Worm (Caenorhabditis elegans) whole organism, young adult: ENCODE measurements around the gene ocr-3.

Experiments
- F37B4.10 ChIP-seq: fragments of 200-800 bp; sonication (Bioruptor generic); IDR thresholded peaks from 2 replicates; pipeline ENCODE4 v1.3.6; 2022; ENCODE audit warnings: missing genetic modification characterization, missing compliant biosample characterization
- F39B2.1 ChIP-seq: fragments of 200-800 bp; sonication (Bioruptor generic); IDR thresholded peaks from 2 replicates; pipeline ENCODE4 v1.3.6; 2022; ENCODE audit warnings: missing genetic modification reagents, missing genetic modification characterization, missing compliant biosample characterization
- F55B11.4 ChIP-seq: sonication (generic microtip); optimal IDR thresholded peaks from 2 replicates; lab custom pipeline; 2016; ENCODE audit warnings: missing compliant biosample characterization, missing genetic modification characterization, borderline replicate concordance; ENCODE audit not compliant: insufficient read depth
- T07F8.4 ChIP-seq: sonication (generic microtip); optimal IDR thresholded peaks from 2 replicates; lab custom pipeline; 2016; ENCODE audit warnings: mild to moderate bottlenecking, missing genetic modification characterization, moderate library complexity, missing compliant biosample characterization
- Y67H2A.10 ChIP-seq: fragments of 200-800 bp; sonication (Bioruptor generic); conservative IDR thresholded peaks from 2 replicates; pipeline ENCODE4 v1.3.6; 2022; ENCODE audit warnings: missing genetic modification reagents, missing genetic modification characterization, missing compliant biosample characterization
- akir-1 ChIP-seq: fragments of 200-800 bp; sonication (Bioruptor generic); optimal IDR thresholded peaks from 2 replicates; lab custom pipeline; 2018; ENCODE audit warnings: mild to moderate bottlenecking, missing genetic modification characterization, moderate library complexity, missing compliant biosample characterization
- atf-7 ChIP-seq: sonication (generic microtip); optimal IDR thresholded peaks from 2 replicates; lab custom pipeline; 2017; ENCODE audit warnings: mild to moderate bottlenecking, missing genetic modification characterization, missing compliant biosample characterization
- ceh-58 ChIP-seq: fragments of 200-800 bp; sonication (Bioruptor generic); IDR thresholded peaks from 2 replicates; pipeline ENCODE4 v1.3.6; 2022; ENCODE audit warnings: missing genetic modification characterization, missing compliant biosample characterization
- ceh-91 ChIP-seq: fragments of 200-800 bp; sonication (Bioruptor generic); IDR thresholded peaks from 2 replicates; pipeline ENCODE4 v1.3.6; 2022; ENCODE audit warnings: missing genetic modification reagents, missing genetic modification characterization, missing compliant biosample characterization
- chd-7 ChIP-seq: sonication (generic microtip); optimal IDR thresholded peaks from 2 replicates; lab custom pipeline; 2016; ENCODE audit warnings: mild to moderate bottlenecking, missing genetic modification characterization, moderate library complexity, missing compliant biosample characterization
- egrh-3 ChIP-seq: fragments of 200-800 bp; sonication (Bioruptor generic); IDR thresholded peaks from 2 replicates; pipeline ENCODE4 v1.3.6; 2022; ENCODE audit warnings: missing genetic modification reagents, missing genetic modification characterization, missing compliant biosample characterization
- ekl-4 ChIP-seq: fragments of 200-800 bp; sonication (Bioruptor generic); IDR thresholded peaks from 2 replicates; pipeline ENCODE4 v1.3.6; 2022; ENCODE audit warnings: missing genetic modification reagents, missing genetic modification characterization, missing compliant biosample characterization
- ets-4 ChIP-seq: fragments of 200-800 bp; sonication (Bioruptor generic); optimal IDR thresholded peaks from 2 replicates; lab custom pipeline; 2018; ENCODE audit warnings: mild to moderate bottlenecking, missing genetic modification characterization, missing compliant biosample characterization
- fkh-3 ChIP-seq: sonication (generic microtip); optimal IDR thresholded peaks from 2 replicates; lab custom pipeline; 2016; ENCODE audit warnings: mild to moderate bottlenecking, missing genetic modification characterization, missing compliant biosample characterization
- hmg-1.2 ChIP-seq: fragments of 200-800 bp; sonication (Bioruptor generic); IDR thresholded peaks from 2 replicates; pipeline ENCODE4 v1.3.6; 2022; ENCODE audit warnings: missing genetic modification reagents, missing genetic modification characterization, missing compliant biosample characterization
- hsf-1 ChIP-seq: fragments of 200-800 bp; sonication (Bioruptor generic); IDR thresholded peaks from 2 replicates; pipeline ENCODE4 v1.3.6; 2022; ENCODE audit warnings: missing genetic modification reagents, missing genetic modification characterization, missing compliant biosample characterization
- lag-1 ChIP-seq: fragments of 200-800 bp; sonication (Bioruptor generic); IDR thresholded peaks from 2 replicates; pipeline ENCODE4 v1.3.6; 2022; ENCODE audit warnings: missing genetic modification reagents, missing genetic modification characterization, missing compliant biosample characterization
- lin-40 ChIP-seq: sonication (generic microtip); optimal IDR thresholded peaks from 2 replicates; lab custom pipeline; 2016; ENCODE audit warnings: missing genetic modification characterization, mild to moderate bottlenecking, missing compliant biosample characterization, missing genotype, missing genetic modification reagents
- lir-1 ChIP-seq: fragments of 200-800 bp; sonication (Bioruptor generic); conservative IDR thresholded peaks from 2 replicates; pipeline ENCODE4 v1.3.6; 2022; ENCODE audit warnings: missing genetic modification reagents, missing genetic modification characterization, missing compliant biosample characterization
- lsl-1 ChIP-seq: fragments of 200-800 bp; sonication (Bioruptor generic); optimal IDR thresholded peaks from 2 replicates; lab custom pipeline; 2018; ENCODE audit warnings: mild to moderate bottlenecking, missing genetic modification characterization, moderate library complexity, missing compliant biosample characterization
- mcd-1 ChIP-seq: fragments of 200-800 bp; sonication (Bioruptor generic); IDR thresholded peaks from 2 replicates; pipeline ENCODE4 v1.3.6; 2022; ENCODE audit warnings: missing genetic modification reagents, missing genetic modification characterization, missing compliant biosample characterization
- mes-4 ChIP-seq: sonication (generic microtip); optimal IDR thresholded peaks from 2 replicates; lab custom pipeline; 2016; ENCODE audit warnings: missing genotype, missing genetic modification characterization, missing compliant biosample characterization
- nhr-80 ChIP-seq: sonication (generic microtip); optimal IDR thresholded peaks from 2 replicates; lab custom pipeline; 2016; ENCODE audit warnings: missing genetic modification characterization, missing compliant biosample characterization
- sea-2 ChIP-seq: fragments of 200-800 bp; sonication (Bioruptor generic); IDR thresholded peaks from 2 replicates; pipeline ENCODE4 v1.3.6; 2022; ENCODE audit warnings: missing genetic modification characterization, missing compliant biosample characterization
- snpc-1.1 ChIP-seq: sonication (generic microtip); optimal IDR thresholded peaks from 2 replicates; lab custom pipeline; 2017; ENCODE audit warnings: missing genetic modification characterization, mild to moderate bottlenecking, missing compliant biosample characterization, antibody characterized with exemption, moderate library complexity, missing genotype, missing genetic modification reagents; ENCODE audit not compliant: insufficient read depth
- snpc-4 ChIP-seq, 5 experiments: fragments of 150-350 bp in 1 of 5; sonication (generic microtip) in 4 of 5; optimal IDR thresholded peaks; 2 replicates each; lab custom pipeline; 2014 to 2018; ENCODE audit warnings: missing genetic modification characterization in 5 of 5, missing biosample characterization in 3 of 5, antibody characterized with exemption in 2 of 5, mild to moderate bottlenecking in 2 of 5, missing compliant biosample characterization in 2 of 5, missing genotype in 2 of 5, moderate library complexity in 2 of 5, missing genetic modification reagents in 1 of 5
- somi-1 ChIP-seq: fragments of 200-800 bp; sonication (Bioruptor generic); optimal IDR thresholded peaks from 2 replicates; lab custom pipeline; 2018; ENCODE audit warnings: mild to moderate bottlenecking, missing genetic modification characterization, missing compliant biosample characterization
- tbp1 ChIP-seq: fragments of 200-800 bp; sonication (Bioruptor generic); optimal IDR thresholded peaks from 2 replicates; lab custom pipeline; 2018; ENCODE audit warnings: mild to moderate bottlenecking, missing genetic modification characterization, missing compliant biosample characterization
- zfh-2 ChIP-seq: fragments of 200-800 bp; sonication (Bioruptor generic); conservative IDR thresholded peaks from 2 replicates; pipeline ENCODE4 v1.3.6; 2022; ENCODE audit warnings: missing genetic modification reagents, missing genetic modification characterization, missing compliant biosample characterization
- ztf-3 ChIP-seq: fragments of 200-800 bp; sonication (Bioruptor generic); optimal IDR thresholded peaks from 2 replicates; lab custom pipeline; 2018; ENCODE audit warnings: mild to moderate bottlenecking, missing genetic modification characterization, missing compliant biosample characterization

ocr-3 gene

ce11 chrX:15157854-15158253, 10.7 kb upstream of the ocr-3 start:
- TF ChIP-seq snpc-4 (GFP tag; optimal IDR thresholded peaks at IDR 0.05; lab: Kevin White, UChicago) (peak; percentile 53), snpc-4 (tag; optimal IDR thresholded peaks at IDR 0.05; lab: Kevin White, UChicago) (peak in 2 of 4 experiments; percentile 71 to 79), fkh-3 (tag; lab: Kevin White, UChicago) (no peak), ceh-58 (GFP tag; lab: Robert Waterston, UW) (no peak), egrh-3 (GFP tag; lab: Robert Waterston, UW) (no peak), zfh-2 (GFP tag; lab: Robert Waterston, UW) (peak; percentile 32; the same call in 1 of the 2 replicates), snpc-1.1 (peak; percentile 69), ekl-4 (GFP tag; lab: Robert Waterston, UW) (no peak)

DNA sequence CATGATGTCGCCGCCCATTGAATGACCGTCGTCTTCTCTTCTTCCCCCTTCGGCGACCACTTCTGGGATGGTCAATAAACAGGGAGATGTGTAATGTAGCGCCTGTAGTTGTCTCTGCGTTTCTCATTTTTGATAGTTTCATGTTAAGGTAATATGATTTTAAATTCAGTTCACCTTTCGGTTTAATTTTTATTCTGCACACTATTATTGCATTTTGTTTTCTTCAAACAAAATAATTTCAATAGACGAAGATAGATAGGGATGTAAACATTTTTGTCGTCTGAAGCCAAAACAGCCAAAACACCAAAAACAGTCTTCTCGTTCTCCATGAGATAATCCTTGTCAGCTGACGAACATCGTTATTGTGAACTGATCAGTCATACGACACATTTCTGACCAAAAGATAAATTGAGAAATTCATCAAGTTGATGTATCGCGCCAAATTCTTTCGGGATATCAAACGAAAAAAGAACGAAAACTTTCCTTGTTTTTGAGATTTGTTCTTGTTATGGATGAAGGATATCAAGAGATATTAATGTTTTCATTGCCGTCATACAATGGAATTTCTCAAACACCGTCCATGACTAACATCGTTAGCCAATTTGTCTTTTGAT, 9.7 kb upstream of the ocr-3 start, which contains the start of gene C11G10.1:
TSS of gene C11G10.1 (minus strand) at position 51 of the 614 bp plus-strand sequence.
- TF ChIP-seq lag-1 (GFP tag; lab: Robert Waterston, UW), result no peak
- TF ChIP-seq ztf-3 (GFP tag; lab: Kevin White, UChicago), result no peak
- no peak for TF ChIP-seq F37B4.10 (GFP tag; lab: Robert Waterston, UW)
- TF ChIP-seq atf-7 (tag; lab: Kevin White, UChicago), result no peak
- TF ChIP-seq F55B11.4 (tag; lab: Kevin White, UChicago), result no peak
- TF ChIP-seq lin-40 (tag; lab: Kevin White, UChicago), result no peak
- no peak for TF ChIP-seq snpc-4 (GFP tag; optimal IDR thresholded peaks at IDR 0.05; lab: Kevin White, UChicago)
- TF ChIP-seq snpc-4 (tag; optimal IDR thresholded peaks at IDR 0.05; lab: Kevin White, UChicago), result no peak

- TF ChIP-seq ets-4 (GFP tag; lab: Kevin White, UChicago) (no peak), lir-1 (GFP tag; lab: Robert Waterston, UW) (no peak), chd-7 (no peak), lsl-1 (no peak), ztf-3 (GFP tag; lab: Kevin White, UChicago) (no peak), snpc-4 (GFP tag; optimal IDR thresholded peaks at IDR 0.05; lab: Kevin White, UChicago) (no peak), snpc-4 (tag; optimal IDR thresholded peaks at IDR 0.05; lab: Kevin White, UChicago) (peak in 2 of 4 experiments; percentile 79 to 87), T07F8.4 (tag; lab: Kevin White, UChicago) (no peak), lin-40 (tag; lab: Kevin White, UChicago) (no peak), hmg-1.2 (peak; percentile 43; the same call in 1 of the 2 replicates)
Measured at ce11 chrX:15159362-15159761, 9.2 kb upstream of the ocr-3 start.

DNA sequence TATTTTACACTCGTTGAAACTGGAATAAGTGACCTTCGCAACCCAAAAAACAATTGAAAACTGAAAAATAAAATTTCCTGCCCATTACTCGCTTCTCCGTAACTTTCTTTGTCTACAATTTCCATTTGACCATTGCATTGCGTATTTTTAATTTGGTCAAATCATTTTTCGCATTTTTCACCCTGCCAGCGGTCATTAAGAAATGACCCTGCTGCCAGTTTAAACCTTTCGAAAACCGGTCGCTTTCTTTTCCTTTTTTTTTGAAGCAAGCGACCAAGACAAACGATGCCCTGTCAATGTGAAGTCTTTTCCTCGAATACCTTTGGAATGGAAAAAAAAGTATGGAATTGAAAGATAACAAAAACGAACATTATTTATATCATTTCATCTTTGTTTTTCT, 7.6 kb upstream of the ocr-3 start:
- TF ChIP-seq somi-1 (GFP tag; lab: Kevin White, UChicago), result no peak
- peak; percentile 24 for TF ChIP-seq lin-40 (tag; lab: Kevin White, UChicago)
- TF ChIP-seq nhr-80 (tag; lab: Kevin White, UChicago), result peak; percentile 3

DNA sequence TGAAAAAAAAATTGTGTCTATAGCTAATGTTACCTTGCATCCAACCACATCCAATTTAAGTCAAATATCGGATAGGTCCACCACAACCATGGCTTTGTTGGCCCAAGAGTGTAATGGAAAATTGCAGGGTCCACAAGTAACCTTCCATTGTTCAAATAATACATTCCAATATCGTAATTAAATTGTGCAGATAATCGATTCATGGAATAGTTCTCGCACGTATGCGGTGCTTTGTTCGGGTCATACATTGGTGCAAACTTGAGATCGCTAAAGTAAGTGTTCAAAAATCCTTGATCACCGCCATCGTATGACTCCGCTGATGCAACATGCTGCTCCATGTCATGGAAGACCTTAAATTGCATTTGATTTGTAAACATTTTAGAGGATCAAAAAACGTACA, 5.4 kb upstream of the ocr-3 start:
- no peak for TF ChIP-seq lir-1 (GFP tag; lab: Robert Waterston, UW)
- TF ChIP-seq F39B2.1 (GFP tag; lab: Robert Waterston, UW), result no peak
- no peak for TF ChIP-seq Y67H2A.10 (GFP tag; lab: Robert Waterston, UW)
- TF ChIP-seq tbp1, result no peak
- no peak for TF ChIP-seq sea-2 (GFP tag; lab: Robert Waterston, UW)
- TF ChIP-seq hsf-1 (GFP tag; lab: Robert Waterston, UW), result no peak
- no peak for TF ChIP-seq ceh-91 (GFP tag; lab: Robert Waterston, UW)
- TF ChIP-seq akir-1 (GFP tag; lab: Kevin White, UChicago), result no peak
- no peak for TF ChIP-seq hmg-1.2
- TF ChIP-seq mes-4 (tag; lab: Kevin White, UChicago), result no peak
- no peak for TF ChIP-seq mcd-1 (GFP tag; lab: Robert Waterston, UW)
